Fruit fly (Drosophila melanogaster) whole organism, embryonic: ENCODE results near the gene UQCR-Q.

Experiments
- Atf-2 ChIP-seq: fragments of 200-800 bp; sonication (Bioruptor generic); optimal IDR thresholded peaks from 2 replicates; lab custom pipeline; 2016; ENCODE audit warnings: missing biosample characterization, missing genetic modification characterization
- Atf3 ChIP-seq: fragments of 200-800 bp; sonication (Bioruptor generic); optimal IDR thresholded peaks from 3 replicates; lab custom pipeline; 2016; ENCODE audit warnings: missing biosample characterization, missing genetic modification characterization
- C15 ChIP-seq: fragments of 200-800 bp; sonication (Bioruptor generic); IDR thresholded peaks from 3 replicates; pipeline ENCODE4 v1.3.6; 2022; ENCODE audit warnings: missing biosample characterization, missing genetic modification characterization
- CG10321 ChIP-seq: fragments of 200-800 bp; sonication (Bioruptor generic); IDR thresholded peaks from 2 replicates; pipeline ENCODE4 v1.3.6; 2022; ENCODE audit warnings: missing biosample characterization, missing genetic modification characterization
- CG10565 ChIP-seq: fragments of 200-800 bp; sonication (Bioruptor generic); optimal IDR thresholded peaks from 3 replicates; lab custom pipeline; 2016; ENCODE audit warnings: missing biosample characterization, mild to moderate bottlenecking, missing genetic modification characterization
- CG12104 ChIP-seq: fragments of 200-800 bp; sonication (Bioruptor generic); optimal IDR thresholded peaks from 3 replicates; lab custom pipeline; 2016; ENCODE audit warnings: missing biosample characterization, missing genetic modification characterization
- CG12155 ChIP-seq: fragments of 200-800 bp; sonication (Bioruptor generic); optimal IDR thresholded peaks from 3 replicates; lab custom pipeline; 2016; ENCODE audit warnings: missing biosample characterization, missing genetic modification characterization
- CG12744 ChIP-seq: fragments of 200-800 bp; sonication (Bioruptor generic); optimal IDR thresholded peaks from 2 replicates; lab custom pipeline; 2016; ENCODE audit warnings: missing biosample characterization, missing genetic modification characterization
- CG13894 ChIP-seq: fragments of 200-800 bp; sonication (Bioruptor generic); optimal IDR thresholded peaks from 3 replicates; lab custom pipeline; 2018; ENCODE audit warnings: missing biosample characterization, mild to moderate bottlenecking, missing genetic modification characterization, moderate library complexity
- CG14050 ChIP-seq: fragments of 200-800 bp; sonication (Bioruptor generic); IDR thresholded peaks from 3 replicates; pipeline ENCODE4 v1.3.6; 2022; ENCODE audit warnings: missing biosample characterization, missing genetic modification characterization
- CG14860 ChIP-seq: fragments of 200-800 bp; sonication (Bioruptor generic); IDR thresholded peaks from 3 replicates; pipeline ENCODE4 v1.3.6; 2022; ENCODE audit warnings: missing biosample characterization, missing genetic modification characterization; ENCODE audit not compliant: partially characterized antibody
- CG1529 ChIP-seq: fragments of 200-800 bp; sonication (Bioruptor generic); optimal IDR thresholded peaks from 3 replicates; lab custom pipeline; 2018; ENCODE audit warnings: missing biosample characterization, missing genetic modification characterization
- CG2129 ChIP-seq: fragments of 200-800 bp; sonication (Bioruptor generic); IDR thresholded peaks from 2 replicates; pipeline ENCODE4 v1.3.6; 2022; ENCODE audit warnings: missing biosample characterization, missing genetic modification characterization; ENCODE audit not compliant: partially characterized antibody
- CG2889 ChIP-seq: fragments of 200-800 bp; sonication (Bioruptor generic); IDR thresholded peaks from 3 replicates; pipeline ENCODE4 v1.3.6; 2022; ENCODE audit warnings: missing biosample characterization, missing genetic modification characterization
- CG3995 ChIP-seq: fragments of 200-800 bp; sonication (Bioruptor generic); optimal IDR thresholded peaks from 3 replicates; lab custom pipeline; 2016; ENCODE audit warnings: missing biosample characterization, missing genetic modification characterization
- CG7271 ChIP-seq: fragments of 200-800 bp; sonication (Bioruptor generic); optimal IDR thresholded peaks from 2 replicates; lab custom pipeline; 2018; ENCODE audit warnings: missing biosample characterization, mild to moderate bottlenecking, missing genetic modification characterization, moderate library complexity
- CG8359 ChIP-seq: fragments of 200-800 bp; sonication (Bioruptor generic); optimal IDR thresholded peaks from 2 replicates; lab custom pipeline; 2017; ENCODE audit warnings: missing biosample characterization, mild to moderate bottlenecking, missing genetic modification characterization, borderline replicate concordance
- CG9437 ChIP-seq: fragments of 200-800 bp; sonication (Bioruptor generic); optimal IDR thresholded peaks from 2 replicates; lab custom pipeline; 2018; ENCODE audit warnings: missing biosample characterization, mild to moderate bottlenecking, missing genetic modification characterization
- Camta ChIP-seq: fragments of 200-800 bp; sonication (Bioruptor generic); optimal IDR thresholded peaks from 2 replicates; lab custom pipeline; 2016; ENCODE audit warnings: missing biosample characterization, missing genetic modification characterization
- CoRest ChIP-seq: fragments of 200-800 bp; sonication (Bioruptor generic); optimal IDR thresholded peaks from 3 replicates; lab custom pipeline; 2018; ENCODE audit warnings: missing biosample characterization, mild to moderate bottlenecking, missing genetic modification characterization, moderate library complexity
- Dfd ChIP-seq, 2 experiments: fragments of >200 bp; optimal IDR thresholded peaks; 2 replicates each; lab custom pipeline; 2017; ENCODE audit warnings: missing biosample characterization in 2 of 2, missing genetic modification characterization in 2 of 2
- Dll ChIP-seq: fragments of 200-800 bp; sonication (Bioruptor generic); IDR thresholded peaks from 4 replicates; pipeline ENCODE4 v1.3.6; 2022; ENCODE audit warnings: missing biosample characterization, missing genetic modification characterization; ENCODE audit not compliant: partially characterized antibody
- Kr ChIP-seq: fragments of 200-800 bp; sonication (Bioruptor generic); optimal IDR thresholded peaks from 2 replicates; lab custom pipeline; 2017; ENCODE audit warnings: missing biosample characterization, mild to moderate bottlenecking, missing genetic modification characterization
- Trl ChIP-seq, 3 experiments: fragments of >200 bp in 2 of 3; fragments of 200-800 bp in 1 of 3; sonication (Bioruptor generic) in 1 of 3; optimal IDR thresholded peaks; 2 replicates in 1 of 3; 3 replicates in 2 of 3; lab custom pipeline; 2016 to 2017; ENCODE audit warnings: missing biosample characterization in 1 of 3, missing genetic modification characterization in 1 of 3
- abd-A ChIP-seq: fragments of 200-800 bp; sonication (Bioruptor generic); optimal IDR thresholded peaks from 3 replicates; lab custom pipeline; 2019; ENCODE audit warnings: missing biosample characterization, mild to moderate bottlenecking, missing genetic modification characterization, moderate library complexity
- az2 ChIP-seq: fragments of 200-800 bp; sonication (Bioruptor generic); optimal IDR thresholded peaks from 3 replicates; lab custom pipeline; 2016; ENCODE audit warnings: missing biosample characterization, missing genetic modification characterization
- bab2 ChIP-seq: fragments of 200-800 bp; sonication (Bioruptor generic); optimal IDR thresholded peaks from 2 replicates; lab custom pipeline; 2016; ENCODE audit warnings: missing biosample characterization, missing genetic modification characterization
- bigmax ChIP-seq: fragments of 200-800 bp; sonication (Bioruptor generic); optimal IDR thresholded peaks from 2 replicates; lab custom pipeline; 2018; ENCODE audit warnings: missing biosample characterization, mild to moderate bottlenecking, missing genetic modification characterization
- cg ChIP-seq: fragments of 200-800 bp; sonication (Bioruptor generic); optimal IDR thresholded peaks from 3 replicates; lab custom pipeline; 2019; ENCODE audit warnings: missing biosample characterization, mild to moderate bottlenecking, missing genetic modification characterization, moderate library complexity
- da ChIP-seq: fragments of 200-800 bp; sonication (Bioruptor generic); optimal IDR thresholded peaks from 2 replicates; lab custom pipeline; 2016; ENCODE audit warnings: missing biosample characterization, missing genetic modification characterization
- emc ChIP-seq: fragments of 200-800 bp; sonication (Bioruptor generic); optimal IDR thresholded peaks from 2 replicates; lab custom pipeline; 2016; ENCODE audit warnings: missing biosample characterization, missing genetic modification characterization
- en ChIP-seq: fragments of 200-800 bp; sonication (Bioruptor generic); optimal IDR thresholded peaks from 2 replicates; lab custom pipeline; 2016; ENCODE audit warnings: missing biosample characterization, missing genetic modification characterization
- fd102C ChIP-seq: fragments of 200-800 bp; sonication (Bioruptor generic); optimal IDR thresholded peaks from 2 replicates; lab custom pipeline; 2018; ENCODE audit warnings: missing biosample characterization, mild to moderate bottlenecking, missing genetic modification characterization, moderate library complexity
- grn ChIP-seq: fragments of 200-800 bp; sonication (Bioruptor generic); optimal IDR thresholded peaks from 3 replicates; lab custom pipeline; 2017; ENCODE audit warnings: missing biosample characterization, missing genetic modification characterization
- hbn ChIP-seq: fragments of 200-800 bp; sonication (Bioruptor generic); IDR thresholded peaks from 2 replicates; pipeline ENCODE4 v1.3.6; 2022; ENCODE audit warnings: missing biosample characterization, missing genetic modification characterization; ENCODE audit not compliant: partially characterized antibody
- klu ChIP-seq: fragments of 200-800 bp; sonication (Bioruptor generic); IDR thresholded peaks from 2 replicates; pipeline ENCODE4 v1.3.6; 2022; ENCODE audit warnings: missing biosample characterization, missing genetic modification characterization
- lab ChIP-seq: fragments of 200-800 bp; sonication (Bioruptor generic); optimal IDR thresholded peaks from 3 replicates; lab custom pipeline; 2017; ENCODE audit warnings: missing biosample characterization, missing genetic modification characterization, mild to moderate bottlenecking, moderate library complexity, missing genetic modification reagents
- lmd ChIP-seq: fragments of 200-800 bp; sonication (Bioruptor generic); IDR thresholded peaks from 2 replicates; pipeline ENCODE4 v1.3.6; 2022; ENCODE audit warnings: missing biosample characterization, missing genetic modification characterization
- lov ChIP-seq, 2 experiments: fragments of 200-800 bp in 1 of 2; fragments of >200 bp in 1 of 2; sonication (Bioruptor generic) in 1 of 2; IDR thresholded peaks in 1 of 2; optimal IDR thresholded peaks in 1 of 2; 2 replicates in 1 of 2; 3 replicates in 1 of 2; pipeline versions ENCODE4 v1.3.6 to Lab custom; 2017 to 2022; ENCODE audit warnings: missing biosample characterization in 1 of 2, missing genetic modification characterization in 1 of 2
- psq ChIP-seq: fragments of 200-800 bp; sonication (Bioruptor generic); optimal IDR thresholded peaks from 2 replicates; lab custom pipeline; 2017; ENCODE audit warnings: missing biosample characterization, missing genetic modification characterization
- pum ChIP-seq: fragments of 200-800 bp; sonication (Bioruptor generic); optimal IDR thresholded peaks from 2 replicates; lab custom pipeline; 2016; ENCODE audit warnings: missing biosample characterization, missing genetic modification characterization
- ranshi ChIP-seq: fragments of 200-800 bp; sonication (Bioruptor generic); IDR thresholded peaks from 2 replicates; pipeline ENCODE4 v1.3.6; 2022; ENCODE audit warnings: missing biosample characterization, missing genetic modification characterization
- rib ChIP-seq: fragments of 200-800 bp; sonication (Bioruptor generic); IDR thresholded peaks from 2 replicates; pipeline ENCODE4 v1.3.6; 2022; ENCODE audit warnings: missing biosample characterization, missing genetic modification characterization
- sisA ChIP-seq: fragments of 200-800 bp; sonication (Bioruptor generic); IDR thresholded peaks from 2 replicates; pipeline ENCODE4 v1.3.6; 2022; ENCODE audit warnings: missing biosample characterization, missing genetic modification characterization
- slou ChIP-seq: fragments of 200-800 bp; sonication (Bioruptor generic); optimal IDR thresholded peaks from 3 replicates; lab custom pipeline; 2016; ENCODE audit warnings: missing biosample characterization, missing genetic modification characterization
- ssp ChIP-seq: fragments of 200-800 bp; sonication (Bioruptor generic); IDR thresholded peaks from 2 replicates; pipeline ENCODE4 v1.3.6; 2022; ENCODE audit warnings: missing biosample characterization, missing genetic modification characterization
- stc ChIP-seq: fragments of 200-800 bp; sonication (Bioruptor generic); IDR thresholded peaks from 2 replicates; pipeline ENCODE4 v1.3.6; 2022; ENCODE audit warnings: missing biosample characterization, missing genetic modification characterization
- trh ChIP-seq: fragments of 200-800 bp; sonication (Bioruptor generic); optimal IDR thresholded peaks from 2 replicates; lab custom pipeline; 2016; ENCODE audit warnings: missing biosample characterization, missing genetic modification characterization
- unc-4 ChIP-seq: fragments of 200-800 bp; sonication (Bioruptor generic); IDR thresholded peaks from 2 replicates; pipeline ENCODE4 v1.3.6; 2022; ENCODE audit warnings: missing biosample characterization, missing genetic modification characterization; ENCODE audit not compliant: partially characterized antibody
- zfh1 ChIP-seq: fragments of 200-800 bp; sonication (Bioruptor generic); IDR thresholded peaks from 3 replicates; pipeline ENCODE4 v1.3.6; 2022; ENCODE audit warnings: missing biosample characterization, missing genetic modification characterization

The UQCR-Q gene

DNA sequence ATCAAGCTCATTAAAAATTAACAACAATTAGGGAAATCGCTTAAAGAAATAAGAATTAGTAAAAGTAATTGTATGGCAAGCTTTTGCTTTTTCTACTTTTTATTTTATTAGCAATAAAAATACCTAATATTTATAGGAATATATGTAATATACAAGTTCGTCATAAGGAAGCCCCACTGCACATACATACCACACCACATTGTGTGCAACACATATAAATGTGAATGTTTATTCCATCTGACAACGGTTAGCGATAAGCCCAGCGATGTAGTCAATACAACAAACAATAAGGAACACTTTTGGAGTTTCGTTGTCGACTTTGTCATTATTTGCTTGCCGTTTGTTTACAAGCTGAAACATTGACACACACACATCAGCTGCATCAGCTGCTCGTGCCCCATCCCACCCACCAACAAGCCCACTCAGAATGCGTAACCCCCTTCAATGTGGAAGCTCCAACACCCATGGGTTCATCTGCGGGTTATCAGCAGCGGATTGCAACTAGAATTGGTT is 10.8 kb downstream of the UQCR-Q start (continued):
- no peak for TF ChIP-seq rib
- TF ChIP-seq unc-4: no peak
- TF ChIP-seq da (GFP tag; lab: Kevin White, UChicago): peak; percentile 40
- peak; percentile 81 for TF ChIP-seq zfh1 (GFP tag; lab: Robert Waterston, UW)
- TF ChIP-seq klu (GFP tag; lab: Robert Waterston, UW): no peak
- peak; percentile 56 for TF ChIP-seq CG7271 (tag; lab: Kevin White, UChicago)
- no peak for TF ChIP-seq emc (GFP tag; lab: Kevin White, UChicago)
- TF ChIP-seq CG14860 (GFP tag; lab: Robert Waterston, UW): no peak
- TF ChIP-seq CG13894 (tag; lab: Kevin White, UChicago): no peak
- no peak for TF ChIP-seq CG2129
- TF ChIP-seq Camta (GFP tag; lab: Kevin White, UChicago): peak; percentile 28
- peak; percentile 12 for TF ChIP-seq psq
- TF ChIP-seq hbn (GFP tag; lab: Robert Waterston, UW): no peak
- TF ChIP-seq Trl (optimal IDR thresholded peaks at IDR 0.05; lab: Kevin White, UChicago): no peak
- TF ChIP-seq Trl (GFP tag; optimal IDR thresholded peaks at IDR 0.05; lab: Kevin White, UChicago): peak; percentile 80
- no peak for TF ChIP-seq CG10565
- TF ChIP-seq trh (GFP tag; lab: Kevin White, UChicago): peak; percentile 61
- TF ChIP-seq abd-A (tag; lab: Kevin White, UChicago): no peak
- no peak; the same call in 1 of the 2 replicates for TF ChIP-seq ssp (GFP tag; lab: Robert Waterston, UW)
- TF ChIP-seq Atf3: no peak
- TF ChIP-seq grn (GFP tag; lab: Kevin White, UChicago): peak; percentile 79
- TF ChIP-seq CG1529: peak; percentile 92
- TF ChIP-seq en (GFP tag; lab: Kevin White, UChicago): peak; percentile 48
- peak; percentile 42 for TF ChIP-seq pum (GFP tag; lab: Kevin White, UChicago)
- peak; percentile 39 for TF ChIP-seq az2 (GFP tag; lab: Kevin White, UChicago)
- TF ChIP-seq CG9437 (GFP tag; lab: Kevin White, UChicago): no peak
- peak; percentile 65 for TF ChIP-seq cg (GFP tag; lab: Kevin White, UChicago)
- no peak for TF ChIP-seq lov (optimal IDR thresholded peaks at IDR 0.05; lab: Kevin White, UChicago)
- TF ChIP-seq lov (GFP tag; IDR thresholded peaks at IDR 0.05; lab: Robert Waterston, UW): peak; percentile 89; the same call in 2 of the 3 replicates
- TF ChIP-seq ranshi (GFP tag; lab: Robert Waterston, UW): peak; percentile 60; the same call in 1 of the 2 replicates
- TF ChIP-seq sisA (GFP tag; lab: Robert Waterston, UW): no peak; the same call in 1 of the 2 replicates
- peak; percentile 84 for TF ChIP-seq lab
- TF ChIP-seq Kr (GFP tag; lab: Kevin White, UChicago): peak; percentile 89
- TF ChIP-seq CG12744 (GFP tag; lab: Kevin White, UChicago): peak; percentile 1
- peak; percentile 66; the same call in 1 of the 2 replicates for TF ChIP-seq stc (GFP tag; lab: Robert Waterston, UW)
- peak; percentile 66 for TF ChIP-seq bab2 (GFP tag; lab: Kevin White, UChicago)
- TF ChIP-seq Dfd (GFP tag; optimal IDR thresholded peaks at IDR 0.05; lab: Kevin White, UChicago): no peak
- TF ChIP-seq CG3995 (GFP tag; lab: Kevin White, UChicago): no peak
- TF ChIP-seq CG10321 (GFP tag; lab: Robert Waterston, UW): no peak
- no peak for TF ChIP-seq CG12155 (GFP tag; lab: Kevin White, UChicago)
- peak; percentile 85 for TF ChIP-seq CG8359 (GFP tag; lab: Kevin White, UChicago)
- TF ChIP-seq slou (GFP tag; lab: Kevin White, UChicago): no peak
- peak; percentile 52 for TF ChIP-seq CG12104 (GFP tag; lab: Kevin White, UChicago)
- peak; percentile 19 for TF ChIP-seq Atf-2 (GFP tag; lab: Kevin White, UChicago)
- TF ChIP-seq bigmax: peak; percentile 63
- TF ChIP-seq fd102C (GFP tag; lab: Kevin White, UChicago): peak; percentile 75
- no peak for TF ChIP-seq C15
- TF ChIP-seq lmd (GFP tag; lab: Robert Waterston, UW): no peak
- TF ChIP-seq Dll (GFP tag; lab: Robert Waterston, UW): no peak
- peak; percentile 46 for TF ChIP-seq CoRest (tag; lab: Kevin White, UChicago)
- TF ChIP-seq CG14050 (GFP tag; lab: Robert Waterston, UW): no peak
- TF ChIP-seq CG2889 (GFP tag; lab: Robert Waterston, UW): no peak
